Fruit fly (Drosophila melanogaster) ovary, adult (tissue): Measurements from ENCODE around the gene CG44195.

Experiments used
- CG17801 ChIP-seq: fragments of 200-800 bp; optimal IDR thresholded peaks from 2 replicates; lab custom pipeline; 2019; ENCODE audit warnings: missing biosample characterization, mild to moderate bottlenecking, missing genetic modification characterization, moderate library complexity; ENCODE audit not compliant: partially characterized antibody

CG44195 gene

DNA sequence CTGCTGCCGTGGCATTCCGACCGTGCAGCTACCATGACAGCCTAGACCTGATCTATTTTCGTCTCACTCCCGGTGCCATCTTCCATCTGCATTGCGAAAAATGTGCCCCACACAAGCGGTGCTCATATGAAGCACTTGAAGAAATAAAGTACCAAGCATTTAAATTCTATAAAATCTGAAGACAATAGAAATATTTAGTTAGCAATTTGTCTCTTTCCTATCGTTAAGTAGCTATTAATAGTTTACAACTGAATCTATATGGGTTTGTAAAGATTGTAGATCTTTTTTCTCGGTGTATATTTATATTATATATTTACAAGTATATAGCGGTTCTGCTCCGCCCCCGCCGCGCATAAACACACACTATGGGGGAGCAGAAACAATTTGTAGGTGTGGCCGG lies 84.2 kb downstream of the CG44195 start:
- no peak for TF ChIP-seq CG17801 (GFP tag; lab: Kevin White, UChicago)

DNA sequence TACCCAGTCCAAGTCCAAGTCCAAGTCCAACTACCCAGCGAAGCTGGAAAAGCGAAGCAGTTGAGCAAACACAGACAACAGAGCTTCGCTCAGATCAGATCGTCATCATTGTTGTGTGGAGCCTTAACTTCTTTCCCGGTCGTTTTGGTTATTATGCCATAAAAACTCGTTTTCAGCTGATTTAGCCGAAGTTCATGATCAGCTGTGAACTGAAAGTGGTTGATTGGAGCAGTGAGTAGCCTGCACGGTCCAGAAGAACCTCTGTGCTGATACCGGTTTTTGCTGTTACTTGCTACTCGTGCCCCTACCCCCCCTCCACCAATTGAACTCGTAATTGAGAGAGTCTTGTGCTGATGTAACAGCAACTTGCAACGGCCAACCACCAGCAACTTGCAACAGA lies 84.9 kb downstream of the CG44195 start:
- TF ChIP-seq CG17801 (GFP tag; lab: Kevin White, UChicago) = no peak
